Worm (Caenorhabditis elegans) whole organism, early embryonic: Measurements from ENCODE around the gene F43C11.16.

Experiments used
- aly-1 ChIP-seq: sonication (generic microtip); optimal IDR thresholded peaks from 2 replicates; lab custom pipeline; 2016; ENCODE audit warnings: missing genetic modification characterization, missing compliant biosample characterization
- ama-1 ChIP-seq: fragments of 150-350 bp; optimal IDR thresholded peaks from 2 replicates; lab custom pipeline; 2014
- sea-1 ChIP-seq: fragments of 200-800 bp; sonication (Bioruptor generic); conservative IDR thresholded peaks from 2 replicates; pipeline ENCODE4 v1.3.6; 2022; ENCODE audit warnings: missing genetic modification characterization, missing compliant biosample characterization

DNA sequence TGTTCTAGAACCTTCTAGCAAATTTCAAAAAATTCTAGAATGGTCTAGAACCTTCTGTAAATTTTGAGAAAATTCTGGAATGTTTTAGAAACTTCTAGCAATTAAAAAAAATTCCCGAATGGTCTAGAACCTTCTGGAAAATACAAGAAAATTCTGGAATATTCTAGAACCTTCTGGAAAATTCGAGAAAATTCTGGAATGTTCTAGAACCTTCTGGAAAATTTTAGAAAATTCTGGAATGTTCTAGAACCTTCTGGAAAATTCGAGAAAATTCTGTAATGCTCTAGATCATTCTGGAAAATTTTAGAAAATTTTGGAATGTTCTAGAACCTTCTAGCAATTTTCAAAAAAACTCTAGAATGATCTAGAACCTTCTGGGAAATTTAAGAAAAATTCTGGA lies 29.4 kb downstream of the F43C11.16 start:
- TF ChIP-seq sea-1 (GFP tag; lab: Robert Waterston, UW), result no peak
- no peak for TF ChIP-seq ama-1
- no peak for TF ChIP-seq aly-1 (tag; lab: Kevin White, UChicago)
